Fruit fly (Drosophila melanogaster) whole organism, embryonic: ENCODE data around the gene CG16852.

ENCODE experiments used
- Adf1 ChIP-seq: fragments of 200-800 bp; sonication (Bioruptor generic); IDR thresholded peaks from 2 replicates; pipeline ENCODE4 v1.3.6; 2022; ENCODE audit warnings: missing biosample characterization, missing genetic modification characterization
- B-H1 ChIP-seq: fragments of 200-800 bp; sonication (Bioruptor generic); IDR thresholded peaks from 3 replicates; pipeline ENCODE4 v1.3.6; 2022; ENCODE audit warnings: missing biosample characterization, missing genetic modification characterization
- Blimp-1 ChIP-seq: fragments of 200-800 bp; sonication (Bioruptor generic); optimal IDR thresholded peaks from 3 replicates; lab custom pipeline; 2018; ENCODE audit warnings: missing biosample characterization, missing genetic modification characterization, mild to moderate bottlenecking, moderate library complexity, missing genetic modification reagents
- BtbVII ChIP-seq: fragments of 200-800 bp; sonication (Bioruptor generic); optimal IDR thresholded peaks from 3 replicates; lab custom pipeline; 2017; ENCODE audit warnings: missing biosample characterization, mild to moderate bottlenecking, missing genetic modification characterization
- CG11696 ChIP-seq: fragments of 200-800 bp; sonication (Bioruptor generic); IDR thresholded peaks from 2 replicates; pipeline ENCODE4 v1.3.6; 2022; ENCODE audit warnings: missing biosample characterization, missing genetic modification characterization
- CG12236 ChIP-seq: fragments of 200-800 bp; sonication (Bioruptor generic); optimal IDR thresholded peaks from 2 replicates; lab custom pipeline; 2016; ENCODE audit warnings: missing biosample characterization, missing genetic modification characterization
- CG1529 ChIP-seq: fragments of 200-800 bp; sonication (Bioruptor generic); optimal IDR thresholded peaks from 3 replicates; lab custom pipeline; 2018; ENCODE audit warnings: missing biosample characterization, missing genetic modification characterization
- CG17328 ChIP-seq: fragments of 200-800 bp; sonication (Bioruptor generic); IDR thresholded peaks from 2 replicates; pipeline ENCODE4 v1.3.6; 2022; ENCODE audit warnings: missing biosample characterization, missing genetic modification characterization
- CG2116 ChIP-seq: fragments of 200-800 bp; sonication (Bioruptor generic); optimal IDR thresholded peaks from 3 replicates; lab custom pipeline; 2018; ENCODE audit warnings: missing biosample characterization, mild to moderate bottlenecking, missing genetic modification characterization
- CG2199 ChIP-seq: fragments of 200-800 bp; sonication (Bioruptor generic); IDR thresholded peaks from 3 replicates; pipeline ENCODE4 v1.3.6; 2022; ENCODE audit warnings: missing biosample characterization, missing genetic modification characterization
- CG30431 ChIP-seq: fragments of 200-800 bp; sonication (Bioruptor generic); optimal IDR thresholded peaks from 2 replicates; lab custom pipeline; 2017; ENCODE audit warnings: missing biosample characterization, missing genetic modification characterization
- CG33213 ChIP-seq: fragments of 200-800 bp; sonication (Bioruptor generic); optimal IDR thresholded peaks from 3 replicates; lab custom pipeline; 2016; ENCODE audit warnings: missing biosample characterization, missing genetic modification characterization
- CG3726 ChIP-seq: fragments of 200-800 bp; sonication (Bioruptor generic); IDR thresholded peaks from 3 replicates; pipeline ENCODE4, ENCODE4 v1.3.6; 2022; ENCODE audit warnings: missing biosample characterization, missing genetic modification characterization
- CG4424 ChIP-seq: fragments of 200-800 bp; sonication (Bioruptor generic); optimal IDR thresholded peaks from 3 replicates; lab custom pipeline; 2016; ENCODE audit warnings: missing biosample characterization, missing genetic modification characterization
- CG5245 ChIP-seq: fragments of 200-800 bp; sonication (Bioruptor generic); optimal IDR thresholded peaks from 3 replicates; lab custom pipeline; 2016; ENCODE audit warnings: missing biosample characterization, missing genetic modification characterization
- CG6689 ChIP-seq: fragments of 200-800 bp; sonication (Bioruptor generic); IDR thresholded peaks from 2 replicates; pipeline ENCODE4 v1.3.6; 2022; ENCODE audit warnings: missing biosample characterization, missing genetic modification characterization
- CrebB ChIP-seq: fragments of 200-800 bp; sonication (Bioruptor generic); optimal IDR thresholded peaks from 3 replicates; lab custom pipeline; 2018; ENCODE audit warnings: missing biosample characterization, mild to moderate bottlenecking, missing genetic modification characterization
- Dll ChIP-seq: fragments of 200-800 bp; sonication (Bioruptor generic); IDR thresholded peaks from 4 replicates; pipeline ENCODE4 v1.3.6; 2022; ENCODE audit warnings: missing biosample characterization, missing genetic modification characterization; ENCODE audit not compliant: partially characterized antibody
- Hr39 ChIP-seq: fragments of >200 bp; optimal IDR thresholded peaks from 2 replicates; lab custom pipeline; 2017
- Jarid2 ChIP-seq: fragments of 200-800 bp; sonication (Bioruptor generic); optimal IDR thresholded peaks from 3 replicates; lab custom pipeline; 2017; ENCODE audit warnings: mild to moderate bottlenecking, missing biosample characterization, missing genetic modification reagents, missing genetic modification characterization
- Lhr ChIP-seq: fragments of 200-800 bp; sonication (Bioruptor generic); optimal IDR thresholded peaks from 3 replicates; lab custom pipeline; 2017; ENCODE audit warnings: mild to moderate bottlenecking, missing biosample characterization, missing genetic modification reagents, missing genetic modification characterization
- MESR4 ChIP-seq: fragments of 200-800 bp; sonication (Bioruptor generic); optimal IDR thresholded peaks from 2 replicates; lab custom pipeline; 2018; ENCODE audit warnings: missing biosample characterization, mild to moderate bottlenecking, missing genetic modification characterization, moderate library complexity
- NK7.1 ChIP-seq: fragments of 200-800 bp; sonication (Bioruptor generic); optimal IDR thresholded peaks from 3 replicates; lab custom pipeline; 2016; ENCODE audit warnings: missing biosample characterization, missing genetic modification characterization
- Sox102F ChIP-seq: fragments of 200-800 bp; sonication (Bioruptor generic); optimal IDR thresholded peaks from 2 replicates; lab custom pipeline; 2018; ENCODE audit warnings: missing biosample characterization, mild to moderate bottlenecking, missing genetic modification characterization, moderate library complexity
- Spps ChIP-seq: fragments of 200-800 bp; sonication (Bioruptor generic); optimal IDR thresholded peaks from 2 replicates; lab custom pipeline; 2018; ENCODE audit warnings: missing biosample characterization, mild to moderate bottlenecking, missing genetic modification characterization
- Tbp ChIP-seq: fragments of >200 bp; optimal IDR thresholded peaks from 2 replicates; lab custom pipeline; 2018; ENCODE audit warnings: missing biosample characterization, missing genetic modification characterization
- Vsx1 ChIP-seq: fragments of 200-800 bp; sonication (Bioruptor generic); optimal IDR thresholded peaks from 2 replicates; lab custom pipeline; 2017; ENCODE audit warnings: missing biosample characterization, mild to moderate bottlenecking, missing genetic modification characterization, missing genetic modification reagents
- ase ChIP-seq: fragments of 200-800 bp; sonication (Bioruptor generic); IDR thresholded peaks from 3 replicates; pipeline ENCODE4 v1.3.6; 2022; ENCODE audit warnings: missing biosample characterization, missing genetic modification characterization
- ato ChIP-seq: fragments of 200-800 bp; sonication (Bioruptor generic); IDR thresholded peaks from 2 replicates; pipeline ENCODE4 v1.3.6; 2022; ENCODE audit warnings: missing biosample characterization, missing genetic modification characterization; ENCODE audit not compliant: partially characterized antibody
- dmrt99B ChIP-seq: fragments of 200-800 bp; sonication (Bioruptor generic); optimal IDR thresholded peaks from 2 replicates; lab custom pipeline; 2018; ENCODE audit warnings: missing biosample characterization, mild to moderate bottlenecking, missing genetic modification characterization, moderate library complexity
- dpn ChIP-seq, 2 experiments: fragments of 200-800 bp; sonication (Bioruptor generic); optimal IDR thresholded peaks; 3 replicates each; lab custom pipeline; 2016; ENCODE audit warnings: missing biosample characterization in 2 of 2, missing genetic modification characterization in 2 of 2
- ewg ChIP-seq: fragments of 200-800 bp; sonication (Bioruptor generic); optimal IDR thresholded peaks from 3 replicates; lab custom pipeline; 2017; ENCODE audit warnings: mild to moderate bottlenecking, missing biosample characterization, missing genetic modification reagents, missing genetic modification characterization
- fd102C ChIP-seq: fragments of 200-800 bp; sonication (Bioruptor generic); optimal IDR thresholded peaks from 2 replicates; lab custom pipeline; 2018; ENCODE audit warnings: missing biosample characterization, mild to moderate bottlenecking, missing genetic modification characterization, moderate library complexity
- gce ChIP-seq: fragments of 200-800 bp; sonication (Bioruptor generic); IDR thresholded peaks from 3 replicates; pipeline ENCODE4 v1.3.6; 2022; ENCODE audit warnings: missing biosample characterization, missing genetic modification characterization
- gem ChIP-seq: fragments of 200-800 bp; sonication (Bioruptor generic); optimal IDR thresholded peaks from 2 replicates; lab custom pipeline; 2019; ENCODE audit warnings: missing biosample characterization, mild to moderate bottlenecking, missing genetic modification characterization, moderate library complexity
- gro ChIP-seq: fragments of 200-800 bp; sonication (Bioruptor generic); optimal IDR thresholded peaks from 2 replicates; lab custom pipeline; 2016; ENCODE audit warnings: missing biosample characterization, missing genetic modification characterization
- mirr ChIP-seq: fragments of 200-800 bp; sonication (Bioruptor generic); optimal IDR thresholded peaks from 3 replicates; lab custom pipeline; 2018; ENCODE audit warnings: missing biosample characterization, mild to moderate bottlenecking, missing genetic modification characterization
- nerfin-1 ChIP-seq: fragments of 200-800 bp; sonication (Bioruptor generic); optimal IDR thresholded peaks from 3 replicates; lab custom pipeline; 2019; ENCODE audit warnings: missing biosample characterization, mild to moderate bottlenecking, missing genetic modification characterization, moderate library complexity
- nom ChIP-seq: fragments of 200-800 bp; sonication (Bioruptor generic); optimal IDR thresholded peaks from 2 replicates; lab custom pipeline; 2017; ENCODE audit warnings: missing biosample characterization, missing genetic modification characterization, mild to moderate bottlenecking, moderate library complexity, missing genetic modification reagents
- pita ChIP-seq: fragments of 200-800 bp; sonication (Bioruptor generic); optimal IDR thresholded peaks from 2 replicates; lab custom pipeline; 2017; ENCODE audit warnings: missing biosample characterization, mild to moderate bottlenecking, missing genetic modification characterization
- pum ChIP-seq: fragments of 200-800 bp; sonication (Bioruptor generic); optimal IDR thresholded peaks from 2 replicates; lab custom pipeline; 2016; ENCODE audit warnings: missing biosample characterization, missing genetic modification characterization
- sima ChIP-seq: fragments of 200-800 bp; sonication (Bioruptor generic); optimal IDR thresholded peaks from 2 replicates; lab custom pipeline; 2016; ENCODE audit warnings: missing biosample characterization, missing genetic modification characterization
- sob ChIP-seq: fragments of 200-800 bp; sonication (Bioruptor generic); IDR thresholded peaks from 2 replicates; pipeline ENCODE4 v1.3.6; 2022; ENCODE audit warnings: missing biosample characterization, missing genetic modification characterization
- tap ChIP-seq: fragments of 200-800 bp; optimal IDR thresholded peaks from 3 replicates; lab custom pipeline; 2019; ENCODE audit warnings: missing biosample characterization, mild to moderate bottlenecking, missing genetic modification characterization, moderate library complexity
- trem ChIP-seq: fragments of 200-800 bp; optimal IDR thresholded peaks from 3 replicates; lab custom pipeline; 2019; ENCODE audit warnings: missing biosample characterization, mild to moderate bottlenecking, missing genetic modification characterization, moderate library complexity
- vnd ChIP-seq: fragments of 200-800 bp; sonication (Bioruptor generic); IDR thresholded peaks from 3 replicates; pipeline ENCODE4 v1.3.6; 2022; ENCODE audit warnings: missing biosample characterization, missing genetic modification characterization; ENCODE audit not compliant: partially characterized antibody
- zen2 ChIP-seq: fragments of 200-800 bp; sonication (Bioruptor generic); IDR thresholded peaks from 3 replicates; pipeline ENCODE4 v1.3.6; 2022; ENCODE audit warnings: missing biosample characterization, missing genetic modification characterization; ENCODE audit not compliant: partially characterized antibody

CG16852 gene

dm6 chr2L:13513331-13514261 is 27.0 kb upstream of the CG16852 start (continued):
- TF ChIP-seq nom (GFP tag; lab: Kevin White, UChicago) (peak; percentile 68), sob (GFP tag; lab: Robert Waterston, UW) (peak; percentile 81), B-H1 (GFP tag; lab: Robert Waterston, UW) (peak; percentile 42; the same call in 1 of the 3 replicates), Tbp (no peak), gem (tag; lab: Kevin White, UChicago) (peak; percentile 69), vnd (GFP tag; lab: Robert Waterston, UW) (0 out of 3 replicates have a peak, but pooled peaks have one; percentile 28), ewg (GFP tag; lab: Kevin White, UChicago) (peak; percentile 43), CG4424 (GFP tag; lab: Kevin White, UChicago) (peak; percentile 53), CG6689 (GFP tag; lab: Robert Waterston, UW) (peak; percentile 76), CG3726 (peak; percentile 70; the same call in 2 of the 3 replicates), CG12236 (GFP tag; lab: Kevin White, UChicago) (peak; percentile 2), CG5245 (peak; percentile 44), Adf1 (peak; percentile 58), CG33213 (GFP tag; lab: Kevin White, UChicago) (peak; percentile 62), Hr39 (lab: Kevin White, UChicago) (no peak), CG30431 (peak; percentile 48), CG2199 (GFP tag; lab: Robert Waterston, UW) (peak; percentile 28; the same call in 1 of the 3 replicates), Jarid2 (peak; percentile 88), Spps (tag; lab: Kevin White, UChicago) (no peak), tap (tag; lab: Kevin White, UChicago) (no peak), CG1529 (peak; percentile 33), NK7.1 (peak; percentile 24), pita (no peak), sima (peak; percentile 7), ato (GFP tag; lab: Robert Waterston, UW) (no peak), Blimp-1 (GFP tag; lab: Kevin White, UChicago) (peak; percentile 39), MESR4 (GFP tag; lab: Kevin White, UChicago) (no peak), CrebB (tag; lab: Kevin White, UChicago) (no peak), dpn (GFP tag; optimal IDR thresholded peaks at IDR 0.05; lab: Kevin White, UChicago) (peak; percentile 69 to 73), Lhr (GFP tag; lab: Kevin White, UChicago) (no peak), nerfin-1 (peak; percentile 48), CG11696 (GFP tag; lab: Robert Waterston, UW) (peak; percentile 51; the same call in 1 of the 2 replicates), ase (GFP tag; lab: Robert Waterston, UW) (peak; percentile 72), mirr (GFP tag; lab: Kevin White, UChicago) (peak; percentile 35), trem (tag; lab: Kevin White, UChicago) (peak; percentile 4), Sox102F (GFP tag; lab: Kevin White, UChicago) (peak; percentile 71), zen2 (GFP tag; lab: Robert Waterston, UW) (peak; percentile 77), dmrt99B (tag; lab: Kevin White, UChicago) (peak; percentile 66), fd102C (GFP tag; lab: Kevin White, UChicago) (peak; percentile 26), pum (GFP tag; lab: Kevin White, UChicago) (peak; percentile 66), Vsx1 (GFP tag; lab: Kevin White, UChicago) (no peak), gro (GFP tag; lab: Kevin White, UChicago) (peak; percentile 72), CG17328 (GFP tag; lab: Robert Waterston, UW) (peak; percentile 55; the same call in 1 of the 2 replicates), gce (GFP tag; lab: Robert Waterston, UW) (no peak; the same call in 2 of the 3 replicates), Dll (GFP tag; lab: Robert Waterston, UW) (peak; percentile 51; the same call in 1 of the 4 replicates), BtbVII (GFP tag; lab: Kevin White, UChicago) (peak; percentile 43), CG2116 (GFP tag; lab: Kevin White, UChicago) (no peak)
